Fruit fly (Drosophila melanogaster): ENCODE data around the gene unc80.

The unc80 gene

dm6 chr3R:27706581-27707181 is 44.4 kb downstream of the unc80 start, which contains the start of the genes CROT and CG12877 (continued):
- no peak for TF ChIP-seq yki (optimal IDR thresholded peaks at IDR 0.05)
- TF ChIP-seq CG15696 (tag; optimal IDR thresholded peaks at IDR 0.05): peak; percentile 83
- TF ChIP-seq Dip2 (GFP tag; IDR thresholded peaks at IDR 0.05): no peak
- peak; percentile 79 for TF ChIP-seq trem (tag; optimal IDR thresholded peaks at IDR 0.05)
- TF ChIP-seq CG11456 (GFP tag; IDR thresholded peaks at IDR 0.05): peak; percentile 73; the same call in 1 of the 3 replicates
- peak; percentile 52 for TF ChIP-seq CG1603 (tag; optimal IDR thresholded peaks at IDR 0.05)
- peak; percentile 56 for TF ChIP-seq Dip3 (GFP tag; optimal IDR thresholded peaks at IDR 0.05)
- peak; percentile 17 for TF ChIP-seq Ravus (GFP tag; IDR thresholded peaks at IDR 0.05)
- peak; percentile 18 for TF ChIP-seq pum (GFP tag; optimal IDR thresholded peaks at IDR 0.05)
- peak; percentile 40 for TF ChIP-seq CG8359 (GFP tag; optimal IDR thresholded peaks at IDR 0.05; ENCODE audit: borderline replicate concordance)
- TF ChIP-seq jigr1 (GFP tag; IDR thresholded peaks at IDR 0.05): peak; percentile 68; the same call in 1 of the 3 replicates
- no peak for TF ChIP-seq gfzf (GFP tag; optimal IDR thresholded peaks at IDR 0.05)
- peak; percentile 11 for TF ChIP-seq CG12769 (tag; optimal IDR thresholded peaks at IDR 0.05)
- no peak for TF ChIP-seq luna (GFP tag; optimal IDR thresholded peaks at IDR 0.05)
- TF ChIP-seq HmgD (GFP tag; optimal IDR thresholded peaks at IDR 0.05): no peak
- peak; percentile 92 for TF ChIP-seq CG3995 (GFP tag; optimal IDR thresholded peaks at IDR 0.05)
- TF ChIP-seq chif (GFP tag; optimal IDR thresholded peaks at IDR 0.05): peak; percentile 16 to 51
- TF ChIP-seq CG12942 (GFP tag; optimal IDR thresholded peaks at IDR 0.05): peak; percentile 80
- no peak for TF ChIP-seq CG5180 (GFP tag; optimal IDR thresholded peaks at IDR 0.05)
- peak; percentile 26 for TF ChIP-seq Sin3A (optimal IDR thresholded peaks at IDR 0.05)
- TF ChIP-seq Myb (GFP tag; optimal IDR thresholded peaks at IDR 0.05): peak; percentile 28
- peak; percentile 62 for TF ChIP-seq BEAF-32 (GFP tag; optimal IDR thresholded peaks at IDR 0.05)
- peak; percentile 68 for TF ChIP-seq Poxn (GFP tag; IDR thresholded peaks at IDR 0.05)
- TF ChIP-seq CG13424 (tag; optimal IDR thresholded peaks at IDR 0.05): peak; percentile 91
- peak; percentile 86 for TF ChIP-seq ind (GFP tag; optimal IDR thresholded peaks at IDR 0.05)
- no peak for TF ChIP-seq CG17568 (GFP tag; optimal IDR thresholded peaks at IDR 0.05)
- TF ChIP-seq nerfin-1 (tag; optimal IDR thresholded peaks at IDR 0.05): peak; percentile 86
- TF ChIP-seq CG3838 (GFP tag; optimal IDR thresholded peaks at IDR 0.05): peak; percentile 25
- TF ChIP-seq CG9215 (GFP tag; IDR thresholded peaks at IDR 0.05): peak; percentile 77
- peak; percentile 62 for TF ChIP-seq CG10979 (tag; optimal IDR thresholded peaks at IDR 0.05)
- TF ChIP-seq onecut (GFP tag; IDR thresholded peaks at IDR 0.05): peak; percentile 42
- TF ChIP-seq tll (GFP tag; optimal IDR thresholded peaks at IDR 0.05): peak in 1 of 2 experiments; percentile 15
- TF ChIP-seq run (tag; optimal IDR thresholded peaks at IDR 0.05): peak; percentile 24
- TF ChIP-seq vfl (GFP tag; optimal IDR thresholded peaks at IDR 0.05): peak; percentile 41
- TF ChIP-seq Lpt (GFP tag; optimal IDR thresholded peaks at IDR 0.05): no peak
- TF ChIP-seq Nf-YC (tag; optimal IDR thresholded peaks at IDR 0.05): peak; percentile 77
- 0 out of 3 replicates have a peak, but pooled peaks have one; percentile 52 for TF ChIP-seq ci (GFP tag; IDR thresholded peaks at IDR 0.05)
- peak; percentile 72 for TF ChIP-seq CG10654 (GFP tag; optimal IDR thresholded peaks at IDR 0.05)
- TF ChIP-seq HLHmδ (GFP tag; optimal IDR thresholded peaks at IDR 0.05): no peak
- TF ChIP-seq Six4 (GFP tag; optimal IDR thresholded peaks at IDR 0.05): peak; percentile 60
- TF ChIP-seq CG15073 (GFP tag; optimal IDR thresholded peaks at IDR 0.05): peak; percentile 14
- peak; percentile 52 for TF ChIP-seq Scr (GFP tag; IDR thresholded peaks at IDR 0.05; ENCODE audit: partially characterized antibody)
- TF ChIP-seq Ets97D (GFP tag; optimal IDR thresholded peaks at IDR 0.05): peak; percentile 4
- TF ChIP-seq CG16863 (GFP tag; optimal IDR thresholded peaks at IDR 0.05): peak; percentile 36
- TF ChIP-seq Xbp1 (GFP tag; optimal IDR thresholded peaks at IDR 0.05): peak; percentile 86
- TF ChIP-seq p53 (GFP tag; optimal IDR thresholded peaks at IDR 0.05): no peak
- TF ChIP-seq Dad (GFP tag; optimal IDR thresholded peaks at IDR 0.05): peak; percentile 58
- TF ChIP-seq HHEX (GFP tag; optimal IDR thresholded peaks at IDR 0.05): peak; percentile 35
- peak; percentile 30 for TF ChIP-seq maf-S (GFP tag; optimal IDR thresholded peaks at IDR 0.05)
- peak; percentile 74 for TF ChIP-seq CG10321 (GFP tag; IDR thresholded peaks at IDR 0.05)
- TF ChIP-seq twi (tag; optimal IDR thresholded peaks at IDR 0.05): peak; percentile 81

Data from whole organism, embryonic.